Worm (Caenorhabditis elegans) whole organism, L4 larva: ENCODE measurements around the gene F42C5.5.
A peak's percentile ranks its signal among the peaks of the same experiment; 100 is the strongest.

Source experiments
- F26F4.8 ChIP-seq: fragments of 200-800 bp; sonication (Bioruptor generic); conservative IDR thresholded peaks from 2 replicates; pipeline ENCODE4 v1.3.6; 2022; ENCODE audit warnings: missing genetic modification characterization, missing compliant biosample characterization
- F49E8.2 ChIP-seq: sonication (generic microtip); optimal IDR thresholded peaks from 2 replicates; lab custom pipeline; 2016; ENCODE audit warnings: missing compliant biosample characterization, mild to moderate bottlenecking, missing genetic modification characterization, borderline replicate concordance
- Y5F2A.4 ChIP-seq: fragments of 200-800 bp; sonication (Bioruptor generic); optimal IDR thresholded peaks from 2 replicates; lab custom pipeline; 2018; ENCODE audit warnings: mild to moderate bottlenecking, missing genetic modification characterization, missing compliant biosample characterization
- aha-1 ChIP-seq: fragments of 150-350 bp; peaks from one replicate; lab custom pipeline; 2014; ENCODE audit warnings: missing biosample characterization, missing genetic modification characterization
- ama-1 ChIP-seq: fragments of 150-350 bp; optimal IDR thresholded peaks from 2 replicates; lab custom pipeline; 2014; ENCODE audit warnings: inconsistent platforms, mixed read lengths
- ceh-28 ChIP-seq: fragments of 150-350 bp; optimal IDR thresholded peaks from 2 replicates; lab custom pipeline; 2014; ENCODE audit warnings: missing biosample characterization, missing genetic modification reagents, missing genetic modification characterization
- ceh-32 ChIP-seq: sonication (generic microtip); optimal IDR thresholded peaks from 2 replicates; lab custom pipeline; 2016; ENCODE audit warnings: mild to moderate bottlenecking, missing genetic modification characterization, missing compliant biosample characterization; ENCODE audit not compliant: poor library complexity
- ces-1 ChIP-seq: fragments of 150-350 bp; sonication (generic microtip); optimal IDR thresholded peaks from 4 replicates; lab custom pipeline; 2014; ENCODE audit warnings: missing biosample characterization, missing genetic modification reagents, missing genetic modification characterization
- daf-16 ChIP-seq, 3 experiments: sonication (generic microtip); optimal IDR thresholded peaks; 2 replicates each; lab custom pipeline; 2016 to 2017; ENCODE audit warnings: missing genetic modification characterization in 3 of 3, missing genetic modification reagents in 3 of 3, mild to moderate bottlenecking in 2 of 3, missing compliant biosample characterization in 2 of 3, missing biosample characterization in 1 of 3, moderate library complexity in 1 of 3
- daf-8 ChIP-seq: fragments of 200-800 bp; sonication (Bioruptor generic); IDR thresholded peaks from 2 replicates; pipeline ENCODE4 v1.3.6; 2022; ENCODE audit warnings: missing genetic modification characterization, missing compliant biosample characterization
- dmd-6 ChIP-seq: fragments of 200-800 bp; sonication (Bioruptor generic); IDR thresholded peaks from 2 replicates; pipeline ENCODE4 v1.3.6; 2022; ENCODE audit warnings: missing genetic modification reagents, missing genetic modification characterization, missing compliant biosample characterization
- dpl-1 ChIP-seq: fragments of 150-350 bp; optimal IDR thresholded peaks from 2 replicates; lab custom pipeline; 2014; ENCODE audit warnings: missing biosample characterization, missing genetic modification reagents, missing genetic modification characterization
- dve-1 ChIP-seq: sonication (generic microtip); optimal IDR thresholded peaks from 2 replicates; lab custom pipeline; 2017; ENCODE audit warnings: antibody characterized with exemption, mild to moderate bottlenecking, missing genetic modification characterization, missing compliant biosample characterization; ENCODE audit not compliant: insufficient read depth
- egl-43 ChIP-seq: fragments of 200-800 bp; sonication (Bioruptor generic); IDR thresholded peaks from 2 replicates; pipeline ENCODE4 v1.3.6; 2022; ENCODE audit warnings: missing genetic modification reagents, missing genetic modification characterization, missing compliant biosample characterization
- fkh-10 ChIP-seq: fragments of 150-350 bp; optimal IDR thresholded peaks from 2 replicates; lab custom pipeline; 2014; ENCODE audit warnings: missing biosample characterization, missing genetic modification reagents, missing genetic modification characterization
- hlh-11 ChIP-seq: fragments of 200-800 bp; sonication (Bioruptor generic); optimal IDR thresholded peaks from 2 replicates; lab custom pipeline; 2018; ENCODE audit warnings: mild to moderate bottlenecking, missing genetic modification characterization, missing compliant biosample characterization
- hmg-1.1 ChIP-seq: fragments of 200-800 bp; sonication (Bioruptor generic); IDR thresholded peaks from 2 replicates; pipeline ENCODE4 v1.3.6; 2022; ENCODE audit warnings: missing genetic modification reagents, missing genetic modification characterization, missing compliant biosample characterization
- jun-1 ChIP-seq: fragments of 150-350 bp; optimal IDR thresholded peaks from 2 replicates; lab custom pipeline; 2014; ENCODE audit warnings: missing biosample characterization, missing genetic modification reagents, missing genetic modification characterization
- lin-38 ChIP-seq: fragments of 200-800 bp; sonication (Bioruptor generic); IDR thresholded peaks from 2 replicates; pipeline ENCODE4 v1.3.6; 2022; ENCODE audit warnings: missing genetic modification reagents, missing genetic modification characterization, missing compliant biosample characterization
- lsy-2 ChIP-seq, 2 experiments: fragments of 150-350 bp in 1 of 2; sonication (generic microtip) in 1 of 2; optimal IDR thresholded peaks; 2 replicates each; lab custom pipeline; 2014 to 2017; ENCODE audit warnings: missing biosample characterization in 2 of 2, missing genetic modification characterization in 2 of 2
- madf-5 ChIP-seq, 2 experiments: fragments of 200-800 bp; sonication (Bioruptor generic); IDR thresholded peaks; 2 replicates each; pipeline ENCODE4 v1.3.6; 2022; ENCODE audit warnings: missing compliant biosample characterization in 2 of 2, missing genetic modification characterization in 2 of 2
- nhr-10 ChIP-seq: fragments of 150-350 bp; optimal IDR thresholded peaks from 2 replicates; lab custom pipeline; 2014; ENCODE audit warnings: missing biosample characterization, missing genetic modification characterization
- nhr-102 ChIP-seq: sonication (generic microtip); optimal IDR thresholded peaks from 2 replicates; lab custom pipeline; 2016; ENCODE audit warnings: mild to moderate bottlenecking, missing genetic modification characterization, moderate library complexity, missing compliant biosample characterization
- nhr-11 ChIP-seq: fragments of 150-350 bp; optimal IDR thresholded peaks from 2 replicates; lab custom pipeline; 2014; ENCODE audit warnings: missing biosample characterization, missing genetic modification characterization
- nhr-237 ChIP-seq: sonication (generic microtip); optimal IDR thresholded peaks from 2 replicates; lab custom pipeline; 2017; ENCODE audit warnings: missing biosample characterization, missing genetic modification characterization
- nhr-28 ChIP-seq: fragments of 150-350 bp; optimal IDR thresholded peaks from 2 replicates; lab custom pipeline; 2014; ENCODE audit warnings: missing biosample characterization, missing genetic modification characterization
- nhr-41 ChIP-seq: fragments of 200-800 bp; sonication (Bioruptor generic); IDR thresholded peaks from 2 replicates; pipeline ENCODE4 v1.3.6; 2022; ENCODE audit warnings: missing genetic modification reagents, missing genetic modification characterization, missing compliant biosample characterization
- nhr-77 ChIP-seq: fragments of 150-350 bp; optimal IDR thresholded peaks from 2 replicates; lab custom pipeline; 2014; ENCODE audit warnings: missing biosample characterization, missing genetic modification characterization
- pha-4 ChIP-seq, 2 experiments: fragments of 150-350 bp in 1 of 2; fragments of 200-800 bp in 1 of 2; sonication (Bioruptor generic) in 1 of 2; IDR thresholded peaks in 1 of 2; optimal IDR thresholded peaks in 1 of 2; 2 replicates each; pipeline versions ENCODE4 v1.3.6 to Lab custom; 2014 to 2022; ENCODE audit warnings: missing genetic modification characterization in 2 of 2, missing genetic modification reagents in 2 of 2, missing biosample characterization in 1 of 2, missing compliant biosample characterization in 1 of 2
- pqm-1 ChIP-seq: sonication (generic microtip); optimal IDR thresholded peaks from 2 replicates; lab custom pipeline; 2017; ENCODE audit warnings: missing biosample characterization, missing genetic modification characterization
- saeg-2 ChIP-seq: fragments of 200-800 bp; sonication (Bioruptor generic); IDR thresholded peaks from 2 replicates; pipeline ENCODE4 v1.3.6; 2022; ENCODE audit warnings: missing genetic modification reagents, missing genetic modification characterization, missing compliant biosample characterization
- unc-39 ChIP-seq: sonication (generic microtip); optimal IDR thresholded peaks from 2 replicates; lab custom pipeline; 2017; ENCODE audit warnings: missing biosample characterization, missing genetic modification characterization
- unc-62 ChIP-seq, 3 experiments: fragments of 150-350 bp in 1 of 3; sonication (generic microtip); optimal IDR thresholded peaks in 2 of 3; peaks in 1 of 3; 1 replicate in 1 of 3; 2 replicates in 2 of 3; lab custom pipeline; 2014 to 2017; ENCODE audit warnings: missing biosample characterization in 3 of 3, missing genetic modification characterization in 3 of 3, missing genetic modification reagents in 3 of 3, missing genotype in 1 of 3
- zip-11 ChIP-seq: fragments of 200-800 bp; sonication (Bioruptor generic); IDR thresholded peaks from 2 replicates; pipeline ENCODE4 v1.3.6; 2022; ENCODE audit warnings: missing genetic modification characterization, missing compliant biosample characterization

Gene F42C5.5

ce11 chrIV:7326613-7327149 lies 32.7 kb upstream of the F42C5.5 start, which contains the start of gene ifo-1 (continued):
- no peak for TF ChIP-seq dpl-1 (GFP tag; lab: Kevin White, UChicago)
- peak; percentile 99 for TF ChIP-seq pqm-1 (tag; lab: Kevin White, UChicago)
- TF ChIP-seq hlh-11, result peak; percentile 67
- no peak for TF ChIP-seq pha-4 (GFP tag; IDR thresholded peaks at IDR 0.05; lab: Robert Waterston, UW)
- TF ChIP-seq pha-4 (tag; optimal IDR thresholded peaks at IDR 0.05; lab: Kevin White, UChicago), result no peak
- TF ChIP-seq jun-1 (tag; lab: Kevin White, UChicago), result no peak
- no peak for TF ChIP-seq saeg-2
- no peak for TF ChIP-seq F49E8.2
- no peak for TF ChIP-seq daf-8 (GFP tag; lab: Robert Waterston, UW)
- no peak for TF ChIP-seq nhr-41 (GFP tag; lab: Robert Waterston, UW)
- peak; percentile 31 for TF ChIP-seq nhr-77 (tag; lab: Kevin White, UChicago)
- no peak for TF ChIP-seq F26F4.8 (GFP tag; lab: Robert Waterston, UW)

ce11 chrIV:7325698-7326097 lies 31.7 kb upstream of the F42C5.5 start:
- TF ChIP-seq Y5F2A.4 (GFP tag; lab: Kevin White, UChicago) (no peak), dmd-6 (GFP tag; lab: Robert Waterston, UW) (peak; percentile 56), ceh-32 (no peak), ces-1 (GFP tag; lab: Kevin White, UChicago) (no peak), nhr-102 (no peak), hmg-1.1 (no peak), unc-39 (tag; lab: Kevin White, UChicago) (no peak), madf-5 (GFP tag; IDR thresholded peaks at IDR 0.05; lab: Robert Waterston, UW) (no peak), aha-1 (peak; percentile 62), unc-62 (GFP tag; optimal IDR thresholded peaks at IDR 0.05 in 1 of 2; lab: Kevin White, UChicago) (peak in 1 of 2 experiments; percentile 74), unc-62 (tag; optimal IDR thresholded peaks at IDR 0.05; lab: Kevin White, UChicago) (no peak), lin-38 (GFP tag; lab: Robert Waterston, UW) (no peak), lsy-2 (tag; optimal IDR thresholded peaks at IDR 0.05; lab: Kevin White, UChicago) (no peak), dve-1 (peak; percentile 37), zip-11 (GFP tag; lab: Robert Waterston, UW) (no peak), hlh-11 (peak; percentile 31), ama-1 (lab: Kevin White, UChicago) (no peak), daf-16 (GFP tag; optimal IDR thresholded peaks at IDR 0.05; lab: Kevin White, UChicago) (no peak), daf-16 (tag; optimal IDR thresholded peaks at IDR 0.05; lab: Kevin White, UChicago) (peak; percentile 50), nhr-237 (tag; lab: Kevin White, UChicago) (no peak), egl-43 (GFP tag; lab: Robert Waterston, UW) (no peak), fkh-10 (GFP tag; lab: Kevin White, UChicago) (no peak), nhr-28 (tag; lab: Kevin White, UChicago) (peak; percentile 36), pqm-1 (tag; lab: Kevin White, UChicago) (peak; percentile 77)

ce11 chrIV:7324913-7325312 lies 30.9 kb upstream of the F42C5.5 start:
- TF ChIP-seq unc-62 (GFP tag; optimal IDR thresholded peaks at IDR 0.05 in 1 of 2; lab: Kevin White, UChicago), result peak in 1 of 2 experiments; percentile 98
- TF ChIP-seq unc-62 (tag; optimal IDR thresholded peaks at IDR 0.05; lab: Kevin White, UChicago), result no peak
- TF ChIP-seq ceh-28 (tag; lab: Kevin White, UChicago), result no peak

- TF ChIP-seq aha-1 (peak; percentile 90), nhr-10 (tag; lab: Kevin White, UChicago) (no peak), nhr-11 (no peak)
Measured at ce11 chrIV:7323904-7324303, 29.9 kb upstream of the F42C5.5 start.
